Worm (Caenorhabditis elegans) whole organism, L4 larva: ENCODE results near the gene E_BE45912.2.

ENCODE experiments used
- ama-1 ChIP-seq: fragments of 150-350 bp; optimal IDR thresholded peaks from 2 replicates; lab custom pipeline; 2014; ENCODE audit warnings: inconsistent platforms, mixed read lengths
- ceh-32 ChIP-seq: sonication (generic microtip); optimal IDR thresholded peaks from 2 replicates; lab custom pipeline; 2016; ENCODE audit warnings: mild to moderate bottlenecking, missing genetic modification characterization, missing compliant biosample characterization; ENCODE audit not compliant: poor library complexity
- lin-13 ChIP-seq: fragments of 150-350 bp; optimal IDR thresholded peaks from 2 replicates; lab custom pipeline; 2014; ENCODE audit warnings: missing biosample characterization, missing genetic modification reagents, missing genetic modification characterization
- lin-39 ChIP-seq: fragments of 150-350 bp; optimal IDR thresholded peaks from 2 replicates; lab custom pipeline; 2014; ENCODE audit warnings: missing biosample characterization, missing genetic modification reagents, missing genetic modification characterization
- lir-3 ChIP-seq: sonication (generic microtip); optimal IDR thresholded peaks from 2 replicates; lab custom pipeline; 2016; ENCODE audit warnings: mild to moderate bottlenecking, missing genetic modification characterization, missing compliant biosample characterization
- nhr-10 ChIP-seq: fragments of 150-350 bp; optimal IDR thresholded peaks from 2 replicates; lab custom pipeline; 2014; ENCODE audit warnings: missing biosample characterization, missing genetic modification characterization
- nhr-237 ChIP-seq: sonication (generic microtip); optimal IDR thresholded peaks from 2 replicates; lab custom pipeline; 2017; ENCODE audit warnings: missing biosample characterization, missing genetic modification characterization
- nhr-28 ChIP-seq: fragments of 150-350 bp; optimal IDR thresholded peaks from 2 replicates; lab custom pipeline; 2014; ENCODE audit warnings: missing biosample characterization, missing genetic modification characterization
- nhr-76 ChIP-seq: fragments of 150-350 bp; optimal IDR thresholded peaks from 2 replicates; lab custom pipeline; 2014; ENCODE audit warnings: missing biosample characterization, missing genetic modification characterization
- pqm-1 ChIP-seq: sonication (generic microtip); optimal IDR thresholded peaks from 2 replicates; lab custom pipeline; 2017; ENCODE audit warnings: missing biosample characterization, missing genetic modification characterization
- snpc-1.2 ChIP-seq: fragments of 200-800 bp; sonication (Bioruptor generic); IDR thresholded peaks from 2 replicates; pipeline ENCODE4 v1.3.6; 2022; ENCODE audit warnings: missing genetic modification reagents, missing genetic modification characterization, missing compliant biosample characterization
- snpc-4 ChIP-seq: fragments of 150-350 bp; optimal IDR thresholded peaks from 2 replicates; lab custom pipeline; 2014; ENCODE audit warnings: missing biosample characterization, missing genetic modification characterization
- zag-1 ChIP-seq: fragments of 150-350 bp; optimal IDR thresholded peaks from 2 replicates; lab custom pipeline; 2014; ENCODE audit warnings: missing biosample characterization, missing genetic modification characterization
- ztf-11 ChIP-seq: fragments of 150-350 bp; optimal IDR thresholded peaks from 2 replicates; lab custom pipeline; 2014; ENCODE audit warnings: missing biosample characterization, missing genetic modification characterization

- no peak for TF ChIP-seq nhr-237 (tag; lab: Kevin White, UChicago)
- TF ChIP-seq zag-1 (tag; lab: Kevin White, UChicago): no peak
- no peak for TF ChIP-seq ceh-32
- no peak for TF ChIP-seq pqm-1 (tag; lab: Kevin White, UChicago)
- no peak for TF ChIP-seq ama-1 (lab: Kevin White, UChicago)
- TF ChIP-seq nhr-28 (tag; lab: Kevin White, UChicago): no peak
- no peak for TF ChIP-seq lir-3 (tag; lab: Kevin White, UChicago)
- TF ChIP-seq nhr-10 (tag; lab: Kevin White, UChicago): no peak
- TF ChIP-seq snpc-4 (tag; lab: Kevin White, UChicago): no peak
- TF ChIP-seq nhr-76 (tag; lab: Kevin White, UChicago): no peak
- no peak for TF ChIP-seq lin-39
- TF ChIP-seq snpc-1.2 (GFP tag; lab: Robert Waterston, UW): no peak
- TF ChIP-seq ztf-11: no peak
- TF ChIP-seq lin-13: no peak
These were observed at the start of gene E_BE45912.2, which contains the start of gene clc-26 for ce11 chrIII:1030965-1031364.
